Fruit fly (Drosophila melanogaster) whole organism, adult: ENCODE data around the gene CG12974.

Source experiments
- CG11617 ChIP-seq: fragments of 200-800 bp; sonication (Bioruptor generic); optimal IDR thresholded peaks from 2 replicates; lab custom pipeline; 2017; ENCODE audit warnings: mild to moderate bottlenecking, missing biosample characterization, missing genetic modification reagents, missing genetic modification characterization
- CG12768 ChIP-seq: fragments of 200-800 bp; sonication (Bioruptor generic); optimal IDR thresholded peaks from 2 replicates; lab custom pipeline; 2017; ENCODE audit warnings: missing biosample characterization, missing genetic modification characterization, mild to moderate bottlenecking, moderate library complexity, missing genetic modification reagents
- CG14711 ChIP-seq: fragments of 200-800 bp; sonication (Bioruptor generic); optimal IDR thresholded peaks from 2 replicates; lab custom pipeline; 2018; ENCODE audit warnings: missing biosample characterization, mild to moderate bottlenecking, missing genetic modification characterization, moderate library complexity
- CG1620 ChIP-seq: fragments of 200-800 bp; sonication (Bioruptor generic); optimal IDR thresholded peaks from 2 replicates; lab custom pipeline; 2016; ENCODE audit warnings: missing biosample characterization, missing genetic modification characterization
- CG33017 ChIP-seq: fragments of 200-800 bp; sonication (Bioruptor generic); optimal IDR thresholded peaks from 2 replicates; lab custom pipeline; 2018; ENCODE audit warnings: missing biosample characterization, mild to moderate bottlenecking, missing genetic modification characterization, moderate library complexity
- CG5204 ChIP-seq: fragments of 200-800 bp; sonication (Bioruptor generic); optimal IDR thresholded peaks from 2 replicates; lab custom pipeline; 2016; ENCODE audit warnings: missing biosample characterization, missing genetic modification characterization
- CG7045 ChIP-seq: fragments of 200-800 bp; sonication (Bioruptor generic); optimal IDR thresholded peaks from 2 replicates; lab custom pipeline; 2017; ENCODE audit warnings: missing biosample characterization, mild to moderate bottlenecking, missing genetic modification characterization
- CG7101 ChIP-seq: fragments of 200-800 bp; sonication (Bioruptor generic); optimal IDR thresholded peaks from 2 replicates; lab custom pipeline; 2018; ENCODE audit warnings: missing biosample characterization, mild to moderate bottlenecking, missing genetic modification characterization, moderate library complexity
- Clk ChIP-seq: fragments of 200-800 bp; sonication (Bioruptor generic); optimal IDR thresholded peaks from 2 replicates; lab custom pipeline; 2017; ENCODE audit warnings: missing biosample characterization, missing genetic modification characterization
- Crg-1 ChIP-seq: fragments of 200-800 bp; sonication (Bioruptor generic); optimal IDR thresholded peaks from 2 replicates; lab custom pipeline; 2016; ENCODE audit warnings: missing biosample characterization, missing genetic modification characterization
- Hr96 ChIP-seq: fragments of 200-800 bp; sonication (Bioruptor generic); optimal IDR thresholded peaks from 2 replicates; lab custom pipeline; 2016; ENCODE audit warnings: missing biosample characterization, missing genetic modification characterization
- Mnt ChIP-seq: fragments of 200-800 bp; sonication (Bioruptor generic); optimal IDR thresholded peaks from 2 replicates; lab custom pipeline; 2016; ENCODE audit warnings: missing biosample characterization, mild to moderate bottlenecking, missing genetic modification characterization
- bab1 ChIP-seq: fragments of 200-800 bp; sonication (Bioruptor generic); optimal IDR thresholded peaks from 3 replicates; lab custom pipeline; 2019; ENCODE audit warnings: missing biosample characterization, mild to moderate bottlenecking, missing genetic modification characterization, moderate library complexity
- cic ChIP-seq: fragments of 200-800 bp; sonication (Bioruptor generic); optimal IDR thresholded peaks from 2 replicates; lab custom pipeline; 2017; ENCODE audit warnings: missing biosample characterization, mild to moderate bottlenecking, missing genetic modification characterization, moderate library complexity
- cnc ChIP-seq, 2 experiments: fragments of >200 bp; optimal IDR thresholded peaks; 2 replicates each; lab custom pipeline; 2017
- kay ChIP-seq: fragments of 200-800 bp; sonication (Bioruptor generic); peaks from one replicate; lab custom pipeline; 2016; ENCODE audit warnings: missing biosample characterization, missing genetic modification characterization, borderline replicate concordance
- ovo ChIP-seq: fragments of 200-800 bp; sonication (Bioruptor generic); optimal IDR thresholded peaks from 2 replicates; lab custom pipeline; 2016; ENCODE audit warnings: missing biosample characterization, missing genetic modification characterization
- pad ChIP-seq: fragments of 200-800 bp; sonication (Bioruptor generic); optimal IDR thresholded peaks from 3 replicates; lab custom pipeline; 2017; ENCODE audit warnings: missing biosample characterization, missing genetic modification characterization, mild to moderate bottlenecking, moderate library complexity, missing genetic modification reagents
- tj ChIP-seq: fragments of 200-800 bp; sonication (Bioruptor generic); optimal IDR thresholded peaks from 3 replicates; lab custom pipeline; 2017; ENCODE audit warnings: missing biosample characterization, mild to moderate bottlenecking, missing genetic modification characterization, moderate library complexity
- toe ChIP-seq: fragments of 200-800 bp; sonication (Bioruptor generic); optimal IDR thresholded peaks from 2 replicates; lab custom pipeline; 2016; ENCODE audit warnings: missing biosample characterization, missing genetic modification characterization

Gene CG12974

dm6 chr3L:21291055-21291454, 5.3 kb upstream of the CG12974 start:
- TF ChIP-seq toe (no peak), cnc (optimal IDR thresholded peaks at IDR 0.05; lab: Kevin White, UChicago) (no peak), CG1620 (GFP tag; lab: Kevin White, UChicago) (no peak), CG7101 (tag; lab: Kevin White, UChicago) (no peak), Mnt (GFP tag; lab: Kevin White, UChicago) (no peak), tj (GFP tag; lab: Kevin White, UChicago) (no peak)

- TF ChIP-seq CG7045 = no peak
- TF ChIP-seq cic (GFP tag; lab: Kevin White, UChicago) = no peak
- no peak for TF ChIP-seq CG12768 (GFP tag; lab: Kevin White, UChicago)
Observed at dm6 chr3L:21290336-21290735, 4.6 kb upstream of the CG12974 start.

dm6 chr3L:21284720-21285638, 783 bp downstream of the CG12974 start:
- peak; percentile 27 for TF ChIP-seq cic (GFP tag; lab: Kevin White, UChicago)
- TF ChIP-seq CG1620 (GFP tag; lab: Kevin White, UChicago) = no peak
- TF ChIP-seq toe = no peak

dm6 chr3L:21283795-21284194, 2.0 kb downstream of the CG12974 start:
- TF ChIP-seq ovo (GFP tag; lab: Kevin White, UChicago) (no peak), CG7101 (tag; lab: Kevin White, UChicago) (no peak), CG11617 (GFP tag; lab: Kevin White, UChicago) (no peak), bab1 (GFP tag; lab: Kevin White, UChicago) (no peak), Clk (GFP tag; lab: Kevin White, UChicago) (no peak), CG33017 (tag; lab: Kevin White, UChicago) (no peak), Mnt (GFP tag; lab: Kevin White, UChicago) (no peak), pad (no peak), CG7045 (no peak), toe (no peak), Hr96 (no peak), CG5204 (GFP tag; lab: Kevin White, UChicago) (no peak), cic (GFP tag; lab: Kevin White, UChicago) (no peak), CG1620 (GFP tag; lab: Kevin White, UChicago) (no peak), tj (GFP tag; lab: Kevin White, UChicago) (no peak), kay (GFP tag; lab: Kevin White, UChicago) (no peak), CG12768 (GFP tag; lab: Kevin White, UChicago) (no peak), CG14711 (no peak)

dm6 chr3L:21282741-21283140, 3.0 kb downstream of the CG12974 start:
- no peak for TF ChIP-seq CG33017 (tag; lab: Kevin White, UChicago)

- TF ChIP-seq ovo (GFP tag; lab: Kevin White, UChicago) (no peak), Clk (GFP tag; lab: Kevin White, UChicago) (no peak), kay (GFP tag; lab: Kevin White, UChicago) (no peak), toe (no peak), CG5204 (GFP tag; lab: Kevin White, UChicago) (no peak), bab1 (GFP tag; lab: Kevin White, UChicago) (no peak), cic (GFP tag; lab: Kevin White, UChicago) (no peak), cnc (optimal IDR thresholded peaks at IDR 0.05; lab: Kevin White, UChicago) (no peak), CG7045 (no peak), CG12768 (GFP tag; lab: Kevin White, UChicago) (no peak), pad (no peak), CG1620 (GFP tag; lab: Kevin White, UChicago) (no peak), Hr96 (no peak), Mnt (GFP tag; lab: Kevin White, UChicago) (no peak), CG33017 (tag; lab: Kevin White, UChicago) (no peak), tj (GFP tag; lab: Kevin White, UChicago) (no peak), Crg-1 (GFP tag; lab: Kevin White, UChicago) (no peak), CG14711 (no peak)
Observed at dm6 chr3L:21281706-21282105, 4.1 kb downstream of the CG12974 start.

- TF ChIP-seq ovo (GFP tag; lab: Kevin White, UChicago) = no peak
- TF ChIP-seq Mnt (GFP tag; lab: Kevin White, UChicago) = peak; percentile 37
- TF ChIP-seq CG7101 (tag; lab: Kevin White, UChicago) = peak; percentile 29
- TF ChIP-seq CG33017 (tag; lab: Kevin White, UChicago) = no peak
- TF ChIP-seq Crg-1 (GFP tag; lab: Kevin White, UChicago) = no peak
- TF ChIP-seq toe = no peak
- TF ChIP-seq CG12768 (GFP tag; lab: Kevin White, UChicago) = no peak
- no peak for TF ChIP-seq kay (GFP tag; lab: Kevin White, UChicago)
- no peak for TF ChIP-seq bab1 (GFP tag; lab: Kevin White, UChicago)
- TF ChIP-seq CG5204 (GFP tag; lab: Kevin White, UChicago) = no peak
- no peak for TF ChIP-seq tj (GFP tag; lab: Kevin White, UChicago)
- no peak for TF ChIP-seq Hr96
- peak; percentile 53 for TF ChIP-seq cic (GFP tag; lab: Kevin White, UChicago)
- no peak for TF ChIP-seq cnc (optimal IDR thresholded peaks at IDR 0.05; lab: Kevin White, UChicago)
Observed at dm6 chr3L:21280996-21281691, 4.6 kb downstream of the CG12974 start, which contains the start of gene ppl. ppl (minus strand) TSS chr3L:21281506.
